Worm (Caenorhabditis elegans): ENCODE measurements around the gene fat-4.
"Not testable (repeated sequence)": the region's sequence is repeated elsewhere in the genome, so short reads cannot be mapped to it uniquely, and the experiment has no call there.

The fat-4 gene

DNA sequence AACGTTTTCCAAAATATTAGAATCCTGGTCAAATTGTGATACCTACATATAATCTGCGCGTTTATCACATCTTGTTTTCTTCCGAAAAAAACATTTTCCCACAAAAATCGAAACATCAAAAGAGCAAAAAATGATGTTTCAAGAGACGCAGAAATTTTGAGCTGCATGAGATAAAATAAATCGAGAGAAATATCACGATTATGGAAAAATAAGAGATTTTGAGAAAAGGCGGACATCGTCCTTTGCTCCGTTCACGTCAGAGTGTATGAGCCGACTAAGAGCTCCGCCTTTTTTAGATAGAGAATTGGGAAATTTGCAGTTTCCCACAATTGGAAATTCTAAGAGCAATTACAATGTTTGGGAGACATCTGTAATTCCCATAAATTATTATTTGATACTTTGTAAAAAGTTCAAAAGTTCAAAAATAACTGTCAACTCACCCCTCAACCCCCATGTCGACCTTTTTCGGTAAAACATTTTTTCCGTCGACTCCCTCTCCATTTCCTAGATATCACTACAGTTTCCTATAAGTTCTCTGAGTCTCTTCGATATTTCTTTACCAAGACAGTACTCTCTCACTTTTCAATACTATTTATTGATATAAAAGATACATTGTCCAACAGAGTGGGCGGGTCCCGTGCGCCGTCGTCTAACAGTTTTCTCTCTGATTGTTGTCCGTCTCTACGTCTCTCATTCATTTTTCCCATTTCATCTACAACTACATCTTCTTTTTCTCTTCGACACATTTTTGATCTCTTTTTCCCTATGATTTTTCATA lies 42.4 kb upstream of the fat-4 start (continued):
- TF ChIP-seq zag-1 (tag; optimal IDR thresholded peaks at IDR 0.05) (no peak), mdl-1 (tag; optimal IDR thresholded peaks at IDR 0.05) (no peak)

- no peak for TF ChIP-seq mml-1 (tag; optimal IDR thresholded peaks at IDR 0.05)
- no peak for TF ChIP-seq ztf-11 (tag; optimal IDR thresholded peaks at IDR 0.05)
- no peak for TF ChIP-seq fos-1 (tag; optimal IDR thresholded peaks at IDR 0.05)
- no peak for TF ChIP-seq eor-1 (tag; optimal IDR thresholded peaks at IDR 0.05)
- no peak for TF ChIP-seq elt-2 (tag; optimal IDR thresholded peaks at IDR 0.05)
- no peak for TF ChIP-seq nhr-11 (tag; optimal IDR thresholded peaks at IDR 0.05)
Observed at ce11 chrIV:9757425-9757740, 41.8 kb upstream of the fat-4 start, which contains the start of gene nhr-97. TSS of gene nhr-97 (plus strand) at chrIV:9757641.

DNA sequence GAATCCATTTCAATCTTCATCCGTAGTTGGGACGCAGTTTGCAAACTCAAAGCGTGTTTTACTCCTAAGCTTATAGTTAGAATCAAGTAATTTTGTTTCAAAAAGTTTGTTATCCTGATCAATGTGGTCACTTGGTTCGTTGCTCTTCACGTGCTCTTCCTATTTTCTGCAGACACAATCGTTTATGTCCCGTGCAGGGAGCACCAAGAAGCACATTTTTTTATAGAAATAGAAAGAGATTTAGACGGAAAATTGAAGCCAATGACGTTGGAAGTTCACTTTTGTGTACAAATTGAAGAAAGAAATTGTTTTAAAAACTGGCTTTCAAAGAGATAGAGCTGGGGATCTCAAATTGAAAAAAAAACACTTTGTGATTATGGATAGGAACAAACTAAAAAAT lies 37.5 kb upstream of the fat-4 start:
- TF ChIP-seq nhr-77 (tag; optimal IDR thresholded peaks at IDR 0.05) (no peak), nhr-11 (tag; optimal IDR thresholded peaks at IDR 0.05) (no peak), nfya-1 (tag; optimal IDR thresholded peaks at IDR 0.05; ENCODE audit: insufficient read depth) (peak; percentile 20), pha-4 (tag; optimal IDR thresholded peaks at IDR 0.05) (peak; percentile 22)

DNA sequence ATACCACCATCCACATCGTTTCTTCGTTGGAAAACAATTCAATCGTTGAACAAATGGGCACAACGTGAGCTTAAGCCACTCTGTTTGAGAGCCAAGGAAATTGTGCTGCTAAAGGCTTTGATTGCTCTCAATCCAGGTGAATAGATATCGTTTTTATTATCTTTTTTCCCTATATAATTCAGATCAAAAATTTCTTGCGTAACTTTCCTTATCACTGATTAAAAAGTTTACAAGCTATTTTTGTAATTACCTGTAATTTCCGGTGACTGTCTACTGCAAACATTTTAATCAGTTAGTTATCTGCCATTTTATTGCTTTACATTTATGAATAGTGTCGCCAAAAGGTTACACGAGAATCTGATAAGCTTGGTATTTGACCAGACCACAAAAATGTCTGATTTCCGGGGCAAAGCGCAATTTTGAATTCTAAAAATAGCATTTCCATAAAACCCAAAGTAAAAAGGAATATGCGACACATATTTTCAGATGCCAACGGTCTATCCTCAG lies 36.5 kb upstream of the fat-4 start:
- TF ChIP-seq nhr-67 (tag; optimal IDR thresholded peaks at IDR 0.05) = no peak
- TF ChIP-seq ztf-4 (tag; optimal IDR thresholded peaks at IDR 0.05) = no peak
- peak; percentile 5 for TF ChIP-seq jun-1 (tag; optimal IDR thresholded peaks at IDR 0.05)
- TF ChIP-seq elt-2 (tag; optimal IDR thresholded peaks at IDR 0.05) = peak; percentile 65
- peak; percentile 91 for TF ChIP-seq pqm-1 (tag; optimal IDR thresholded peaks at IDR 0.05)

DNA sequence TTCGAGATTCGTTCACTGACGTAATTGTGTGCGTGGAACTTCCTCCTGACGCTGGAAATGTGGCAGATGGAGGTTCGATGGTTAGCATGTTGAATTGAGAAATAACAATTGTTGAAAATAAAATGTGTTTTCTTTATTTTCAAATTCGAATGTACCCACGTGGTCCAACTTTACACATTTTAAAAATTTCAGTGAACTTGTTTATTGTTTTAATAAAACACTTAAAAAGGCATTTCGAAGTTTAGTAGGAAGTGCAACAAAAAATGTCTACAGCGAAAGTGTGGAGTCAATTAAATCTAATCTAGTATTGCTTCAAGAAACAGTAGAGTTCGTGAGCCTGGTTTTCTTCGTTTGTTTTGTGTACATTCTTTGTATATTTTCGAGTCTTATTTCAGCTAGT lies 33.0 kb upstream of the fat-4 start, which contains the start of gene ssp-36:
Gene ssp-36 (minus strand): TSS at position 101 of the 400 bp plus-strand sequence.
- TF ChIP-seq nhr-28 (tag; optimal IDR thresholded peaks at IDR 0.05) (no peak), mdl-1 (tag; optimal IDR thresholded peaks at IDR 0.05) (no peak), ceh-82 (tag; optimal IDR thresholded peaks at IDR 0.05) (no peak), nhr-11 (tag; optimal IDR thresholded peaks at IDR 0.05) (no peak), eor-1 (tag; optimal IDR thresholded peaks at IDR 0.05) (no peak), sea-2 (GFP tag; optimal IDR thresholded peaks at IDR 0.05) (no peak), fkh-2 (tag; optimal IDR thresholded peaks at IDR 0.05) (no peak), fos-1 (tag; optimal IDR thresholded peaks at IDR 0.05) (no peak), lin-15B (tag; optimal IDR thresholded peaks at IDR 0.05) (no peak), fkh-10 (GFP tag; optimal IDR thresholded peaks at IDR 0.05) (no peak), tbx-2 (tag; optimal IDR thresholded peaks at IDR 0.05) (no peak), egl-27 (tag; optimal IDR thresholded peaks at IDR 0.05) (no peak), nfya-1 (tag; optimal IDR thresholded peaks at IDR 0.05; ENCODE audit: insufficient read depth) (no peak), lin-39 (tag; optimal IDR thresholded peaks at IDR 0.05) (no peak), nhr-77 (tag; optimal IDR thresholded peaks at IDR 0.05) (no peak), pqm-1 (tag; optimal IDR thresholded peaks at IDR 0.05) (no peak)

- not testable (repeated sequence) for TF ChIP-seq ceh-16, elt-1, jun-1 (tag; optimal IDR thresholded peaks at IDR 0.05)
Observed at ce11 chrIV:9767054-9767453, 32.2 kb upstream of the fat-4 start, which contains the start of gene msp-79. TSS of gene msp-79 (minus strand) at chrIV:9767154.

ce11 chrIV:9769746-9770145 lies 29.5 kb upstream of the fat-4 start, which contains the start of gene msp-78:
TSS of gene msp-78 (plus strand) at chrIV:9770046.
- not testable (repeated sequence) for TF ChIP-seq pqm-1, skn-1, jun-1 (tag; optimal IDR thresholded peaks at IDR 0.05)
